Worm (Caenorhabditis elegans) whole organism, midembryonic: Measurements from ENCODE around the gene Y46E12A.3.

Source experiments
- T22C8.4 ChIP-seq: fragments of 200-800 bp; sonication (Bioruptor generic); IDR thresholded peaks from 2 replicates; pipeline ENCODE4 v1.3.6; 2022; ENCODE audit warnings: missing genetic modification characterization, missing compliant biosample characterization
- cog-1 ChIP-seq: sonication (generic microtip); optimal IDR thresholded peaks from 2 replicates; lab custom pipeline; 2016; ENCODE audit warnings: missing genetic modification characterization, missing compliant biosample characterization
- flt-1 ChIP-seq: fragments of 200-800 bp; sonication (Bioruptor generic); IDR thresholded peaks from 2 replicates; pipeline ENCODE4 v1.3.6; 2022; ENCODE audit warnings: missing genetic modification characterization, missing compliant biosample characterization
- klf-2 ChIP-seq: fragments of 200-800 bp; sonication (Bioruptor generic); conservative IDR thresholded peaks from 2 replicates; pipeline ENCODE4 v1.3.6; 2022; ENCODE audit warnings: missing genetic modification reagents, missing genetic modification characterization, missing compliant biosample characterization
- med-1 ChIP-seq: sonication (generic microtip); optimal IDR thresholded peaks from 2 replicates; lab custom pipeline; 2017; ENCODE audit warnings: missing genetic modification characterization, mild to moderate bottlenecking, missing compliant biosample characterization, antibody characterized with exemption, missing genetic modification reagents; ENCODE audit not compliant: insufficient read depth
- ref-1 ChIP-seq: fragments of 200-800 bp; sonication (Bioruptor generic); conservative IDR thresholded peaks from 2 replicates; pipeline ENCODE4 v1.3.6; 2022; ENCODE audit warnings: missing genetic modification reagents, missing genetic modification characterization, missing compliant biosample characterization
- tab-1 ChIP-seq: fragments of 200-800 bp; sonication (Bioruptor generic); IDR thresholded peaks from 2 replicates; pipeline ENCODE4 v1.3.6; 2022; ENCODE audit warnings: missing genetic modification characterization, missing compliant biosample characterization
- ztf-23 ChIP-seq: fragments of 200-800 bp; sonication (Bioruptor generic); IDR thresholded peaks from 2 replicates; pipeline ENCODE4 v1.3.6; 2022; ENCODE audit warnings: missing genetic modification reagents, missing genetic modification characterization, missing compliant biosample characterization
- ztf-29 ChIP-seq: fragments of 200-800 bp; sonication (Bioruptor generic); IDR thresholded peaks from 2 replicates; pipeline ENCODE4 v1.3.6; 2022; ENCODE audit warnings: missing genetic modification reagents, missing genetic modification characterization, missing compliant biosample characterization

The Y46E12A.3 gene

DNA sequence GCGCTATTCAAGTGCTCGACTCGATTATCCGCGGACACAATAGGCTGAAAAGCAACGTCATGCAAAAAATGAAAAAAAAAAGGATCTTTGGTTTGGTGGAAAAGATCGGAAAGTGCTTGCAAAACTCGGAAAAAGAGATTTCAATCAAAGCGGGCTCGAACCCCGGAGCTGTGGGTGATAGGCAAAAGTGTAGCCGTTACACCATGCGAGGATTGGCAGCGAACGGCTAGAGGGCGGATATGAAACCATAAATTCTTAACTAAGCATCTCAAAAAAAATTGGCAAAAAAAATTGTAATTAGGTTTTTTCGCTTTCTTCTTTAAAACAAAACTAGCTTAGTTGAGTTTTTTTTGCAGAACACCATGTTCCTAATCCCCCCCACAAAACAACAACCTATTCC lies 10.3 kb downstream of the Y46E12A.3 start:
- TF ChIP-seq klf-2 (GFP tag; lab: Robert Waterston, UW), result no peak
- TF ChIP-seq cog-1, result no peak
- no peak for TF ChIP-seq ztf-23 (GFP tag; lab: Robert Waterston, UW)
- no peak for TF ChIP-seq tab-1 (GFP tag; lab: Robert Waterston, UW)
- TF ChIP-seq ref-1 (GFP tag; lab: Robert Waterston, UW), result no peak
- TF ChIP-seq med-1 (GFP tag; lab: Kevin White, UChicago), result no peak
- TF ChIP-seq T22C8.4 (GFP tag; lab: Robert Waterston, UW), result no peak
- no peak for TF ChIP-seq flt-1 (GFP tag; lab: Robert Waterston, UW)
- no peak for TF ChIP-seq ztf-29

DNA sequence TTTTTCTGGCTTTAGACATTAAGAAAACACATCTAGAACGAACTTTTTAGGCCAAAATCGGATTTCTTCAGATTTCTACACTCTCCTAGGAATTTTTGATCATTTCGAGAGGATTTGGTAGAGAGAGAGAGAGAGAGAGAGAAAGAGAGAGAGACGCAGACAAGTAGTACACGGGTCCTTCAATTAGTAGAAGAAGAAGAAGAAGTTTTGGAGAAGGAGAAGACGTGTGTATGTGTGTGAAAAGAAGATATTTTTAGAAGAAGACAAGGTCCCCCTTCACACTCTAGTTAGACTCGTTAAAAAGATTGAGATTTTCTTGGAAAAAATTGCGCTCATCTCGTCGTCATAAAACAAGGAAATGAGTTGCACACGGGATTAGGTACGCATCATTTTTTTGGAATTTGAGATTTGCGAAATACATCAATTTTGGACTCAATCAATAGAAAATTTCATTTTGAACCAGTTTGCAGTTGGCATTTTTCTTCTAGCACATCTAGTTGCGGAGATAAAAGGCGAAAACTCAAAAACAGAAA lies 11.2 kb downstream of the Y46E12A.3 start:
- TF ChIP-seq ztf-29 (no peak), klf-2 (GFP tag; lab: Robert Waterston, UW) (no peak), T22C8.4 (GFP tag; lab: Robert Waterston, UW) (no peak)

DNA sequence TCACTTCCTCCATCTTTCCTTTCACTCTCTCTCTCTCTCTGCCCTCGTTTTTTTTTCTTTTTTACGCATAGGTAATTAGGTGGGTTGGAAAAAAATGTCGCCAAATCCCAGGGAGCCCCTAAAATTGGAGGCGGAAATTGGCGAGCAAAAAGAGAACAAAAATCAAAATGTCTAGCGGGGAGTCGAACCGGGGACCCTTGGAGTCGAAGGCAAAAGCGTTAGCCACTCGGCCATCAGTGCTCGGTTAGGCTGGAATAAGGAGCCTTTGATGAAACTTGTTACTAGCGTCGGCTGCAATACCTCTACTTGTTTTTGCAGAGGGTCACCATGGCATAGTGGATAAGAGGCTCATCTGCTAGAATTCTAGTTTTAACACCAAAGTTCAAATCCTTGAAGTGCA lies 11.7 kb downstream of the Y46E12A.3 start:
- TF ChIP-seq cog-1, result no peak
- no peak for TF ChIP-seq T22C8.4 (GFP tag; lab: Robert Waterston, UW)
- no peak for TF ChIP-seq ztf-23 (GFP tag; lab: Robert Waterston, UW)
- TF ChIP-seq tab-1 (GFP tag; lab: Robert Waterston, UW), result no peak
- no peak for TF ChIP-seq med-1 (GFP tag; lab: Kevin White, UChicago)

DNA sequence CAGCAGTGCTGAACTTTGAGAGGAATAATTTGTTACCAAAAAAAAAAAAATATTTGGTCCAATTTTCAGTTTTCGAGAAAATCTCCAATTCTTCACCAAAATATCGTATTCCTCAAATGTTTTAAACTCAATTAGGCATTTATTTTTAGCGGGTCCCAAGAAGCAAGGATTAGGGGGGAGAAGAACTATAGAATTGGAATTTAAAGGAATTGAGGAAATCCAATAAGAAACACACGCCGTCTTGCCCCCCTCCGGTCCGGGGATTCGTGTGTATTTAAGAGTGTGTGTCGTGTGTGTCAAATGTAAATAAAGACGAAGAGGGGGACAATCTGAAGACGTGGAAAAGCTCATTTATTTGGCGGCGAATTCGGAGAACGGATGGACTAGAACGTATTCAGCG lies 21.3 kb downstream of the Y46E12A.3 start:
- no peak for TF ChIP-seq klf-2 (GFP tag; lab: Robert Waterston, UW)
- no peak for TF ChIP-seq ztf-29
- TF ChIP-seq ref-1 (GFP tag; lab: Robert Waterston, UW), result no peak
- TF ChIP-seq ztf-23 (GFP tag; lab: Robert Waterston, UW), result no peak
- TF ChIP-seq cog-1, result no peak
- no peak for TF ChIP-seq T22C8.4 (GFP tag; lab: Robert Waterston, UW)
- no peak for TF ChIP-seq med-1 (GFP tag; lab: Kevin White, UChicago)

DNA sequence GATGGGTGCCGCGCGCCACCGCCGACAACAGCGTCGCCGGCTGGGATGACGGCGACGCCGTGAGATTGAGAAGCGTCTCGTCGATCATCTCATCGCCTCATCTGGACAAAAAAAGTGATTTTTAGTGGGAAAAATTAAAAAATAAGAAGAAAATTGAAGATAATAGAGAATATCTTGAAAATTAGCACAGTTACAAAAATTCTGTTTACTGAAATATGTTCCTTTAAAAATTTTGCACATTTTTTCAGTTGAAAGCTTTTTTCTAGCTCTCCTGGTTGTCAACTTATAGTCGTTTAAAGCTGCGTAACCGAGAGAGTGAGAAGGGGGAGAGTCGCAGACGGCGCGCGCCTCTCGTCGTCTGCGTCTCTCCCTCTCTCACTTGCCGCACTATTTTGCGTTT lies 21.7 kb downstream of the Y46E12A.3 start, which contains the start of gene ser-4:
ser-4 (minus strand) TSS at position 101 of the 400 bp plus-strand sequence.
- TF ChIP-seq flt-1 (GFP tag; lab: Robert Waterston, UW), result no peak
- no peak for TF ChIP-seq T22C8.4 (GFP tag; lab: Robert Waterston, UW)
- no peak for TF ChIP-seq cog-1
- no peak for TF ChIP-seq ref-1 (GFP tag; lab: Robert Waterston, UW)
- no peak for TF ChIP-seq med-1 (GFP tag; lab: Kevin White, UChicago)
- no peak for TF ChIP-seq klf-2 (GFP tag; lab: Robert Waterston, UW)
- no peak for TF ChIP-seq ztf-29
- no peak for TF ChIP-seq tab-1 (GFP tag; lab: Robert Waterston, UW)
- TF ChIP-seq ztf-23 (GFP tag; lab: Robert Waterston, UW), result no peak

DNA sequence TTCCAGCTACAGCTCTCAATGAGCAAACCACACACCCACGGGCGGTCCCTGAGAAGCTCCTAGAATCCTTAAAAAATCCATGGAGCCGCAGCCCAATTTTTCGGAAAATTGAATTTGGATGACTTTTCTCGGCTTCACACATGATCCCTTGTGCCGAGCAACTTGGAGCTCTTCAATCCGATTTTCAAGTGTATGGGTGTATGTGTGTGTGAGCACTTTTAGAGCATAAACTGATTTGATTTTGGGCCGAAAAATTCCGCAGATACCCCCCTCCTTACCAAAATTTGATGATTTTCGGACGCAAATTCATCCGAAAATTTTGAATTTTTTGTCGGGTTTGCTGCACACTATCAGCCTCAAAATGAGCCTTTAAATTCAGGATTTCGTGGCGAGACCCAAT lies 22.9 kb downstream of the Y46E12A.3 start:
- TF ChIP-seq ztf-29 (no peak), med-1 (GFP tag; lab: Kevin White, UChicago) (no peak), tab-1 (GFP tag; lab: Robert Waterston, UW) (no peak), ref-1 (GFP tag; lab: Robert Waterston, UW) (no peak), flt-1 (GFP tag; lab: Robert Waterston, UW) (no peak), T22C8.4 (GFP tag; lab: Robert Waterston, UW) (no peak), cog-1 (no peak), ztf-23 (GFP tag; lab: Robert Waterston, UW) (no peak), klf-2 (GFP tag; lab: Robert Waterston, UW) (no peak)

DNA sequence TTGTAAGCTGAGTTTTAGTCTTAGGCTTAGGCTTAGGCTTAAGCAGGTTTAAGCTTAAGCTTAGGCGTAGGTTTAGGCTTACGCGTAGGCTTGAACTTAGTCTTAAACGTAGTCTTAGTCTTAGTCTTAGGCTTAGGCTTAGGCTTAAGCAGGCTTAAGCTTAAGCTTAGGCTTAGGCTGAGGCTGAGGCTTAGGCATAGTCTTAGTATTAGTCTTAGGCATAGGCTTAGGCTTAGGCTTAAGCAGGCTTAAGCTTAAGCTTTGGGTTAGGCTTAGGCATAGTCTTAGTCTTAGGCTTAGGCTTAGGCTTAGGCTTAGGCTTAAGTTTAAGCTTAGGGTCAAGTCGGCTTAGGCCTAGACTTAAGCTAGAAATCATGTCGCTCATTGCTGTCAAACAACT lies 35.9 kb downstream of the Y46E12A.3 start:
- peak; percentile 50; the same call in 1 of the 2 replicates for TF ChIP-seq ztf-29
- TF ChIP-seq flt-1 (GFP tag; lab: Robert Waterston, UW), result no peak

DNA sequence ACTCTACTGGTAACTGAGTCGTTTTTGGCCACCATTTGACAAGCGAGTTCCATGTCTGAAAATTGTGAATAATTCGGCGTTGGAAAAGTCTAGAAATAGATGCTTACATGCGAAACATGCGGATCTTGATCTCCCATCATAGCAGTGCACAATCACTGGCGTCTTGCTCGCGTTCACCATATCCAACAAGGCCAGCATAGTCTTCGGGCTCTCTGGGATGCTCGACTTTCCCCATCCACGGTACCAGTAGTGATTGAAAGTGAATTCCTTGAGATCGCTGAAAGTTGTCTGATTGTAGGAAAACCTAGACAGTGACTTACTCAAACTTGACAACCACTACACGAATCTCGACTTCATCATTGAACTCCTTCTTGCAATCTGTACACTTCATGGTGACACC lies 37.0 kb downstream of the Y46E12A.3 start:
- TF ChIP-seq ztf-23 (GFP tag; lab: Robert Waterston, UW), result no peak
- no peak for TF ChIP-seq T22C8.4 (GFP tag; lab: Robert Waterston, UW)
- TF ChIP-seq klf-2 (GFP tag; lab: Robert Waterston, UW), result no peak
- TF ChIP-seq tab-1 (GFP tag; lab: Robert Waterston, UW), result no peak

DNA sequence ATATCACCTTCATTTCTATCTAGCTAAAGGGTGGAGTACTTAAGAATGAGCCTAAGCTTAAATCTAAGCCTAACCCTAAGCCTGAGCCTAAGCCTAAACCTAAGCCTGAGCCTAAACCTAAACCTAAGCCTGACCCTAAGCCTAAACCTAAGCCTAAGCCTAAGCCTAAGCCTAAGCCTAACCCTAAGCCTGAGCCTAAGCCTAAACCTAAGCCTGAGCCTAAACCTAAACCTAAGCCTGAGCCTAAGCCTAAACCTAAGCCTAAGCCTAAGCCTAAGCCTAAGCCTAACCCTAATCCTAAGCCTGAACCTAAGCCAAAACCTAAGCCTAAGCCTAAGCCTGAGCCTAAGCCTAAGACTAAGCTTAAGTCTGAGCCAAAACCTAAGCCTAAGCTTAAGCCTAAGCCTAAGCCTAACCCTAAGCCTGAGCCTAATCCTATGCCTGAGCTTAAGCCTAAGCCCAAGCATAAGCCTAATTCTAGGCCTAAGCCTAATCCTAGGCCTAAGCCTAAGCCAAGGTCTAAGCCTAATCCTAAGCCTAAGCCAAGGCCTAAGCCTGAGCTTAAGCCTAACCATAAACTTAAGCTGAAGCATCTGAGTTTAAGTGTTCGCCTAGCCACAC lies 40.6 kb downstream of the Y46E12A.3 start:
- TF ChIP-seq T22C8.4 (GFP tag; lab: Robert Waterston, UW), result no peak
- TF ChIP-seq ztf-23 (GFP tag; lab: Robert Waterston, UW), result 0 out of 2 replicates have a peak, but pooled peaks have one; percentile 60

DNA sequence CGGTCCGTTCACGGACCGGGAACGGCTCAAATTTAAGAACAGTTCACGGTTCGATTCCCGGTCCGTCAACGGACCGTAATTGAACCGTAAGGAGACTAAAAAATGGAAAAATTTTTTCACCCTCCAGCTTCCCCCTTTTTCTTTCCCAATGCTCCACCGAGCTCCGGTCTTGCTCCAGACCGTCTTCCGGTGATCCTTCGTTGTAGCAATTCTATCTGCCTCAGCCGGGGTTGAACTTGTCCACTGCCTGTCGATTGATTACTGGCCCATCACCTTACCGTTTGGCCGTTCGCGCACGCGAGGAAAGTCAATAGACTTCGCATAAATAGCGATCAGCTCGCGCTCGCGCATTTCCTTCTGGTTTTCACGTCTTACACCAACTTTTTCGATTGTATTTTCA lies 47.5 kb downstream of the Y46E12A.3 start:
- TF ChIP-seq ztf-23 (GFP tag; lab: Robert Waterston, UW) (0 out of 2 replicates have a peak, but pooled peaks have one; percentile 37), tab-1 (GFP tag; lab: Robert Waterston, UW) (0 out of 2 replicates have a peak, but pooled peaks have one; percentile 37), flt-1 (GFP tag; lab: Robert Waterston, UW) (0 out of 2 replicates have a peak, but pooled peaks have one; percentile 43)
